Worm (Caenorhabditis elegans) whole organism, L2 larva: ENCODE measurements around the gene syx-6.

ENCODE experiments used
- C34F6.9 ChIP-seq: fragments of 150-350 bp; optimal IDR thresholded peaks from 2 replicates; lab custom pipeline; 2014; ENCODE audit warnings: missing biosample characterization, missing genetic modification characterization
- F13H6.1 ChIP-seq: sonication (generic microtip); optimal IDR thresholded peaks from 2 replicates; lab custom pipeline; 2016; ENCODE audit warnings: missing genetic modification characterization, missing compliant biosample characterization
- R02D3.7 ChIP-seq: fragments of 150-350 bp; optimal IDR thresholded peaks from 2 replicates; lab custom pipeline; 2014; ENCODE audit warnings: missing biosample characterization, missing genetic modification characterization
- Y55F3AM.14 ChIP-seq: fragments of 200-800 bp; sonication (Bioruptor generic); optimal IDR thresholded peaks from 2 replicates; lab custom pipeline; 2018; ENCODE audit warnings: mild to moderate bottlenecking, missing genetic modification characterization, missing compliant biosample characterization
- ZK546.5 ChIP-seq: sonication (generic microtip); optimal IDR thresholded peaks from 2 replicates; lab custom pipeline; 2017; ENCODE audit warnings: missing biosample characterization, missing genetic modification characterization
- alr-1 ChIP-seq: fragments of 150-350 bp; optimal IDR thresholded peaks from 2 replicates; lab custom pipeline; 2014; ENCODE audit warnings: missing biosample characterization, missing genetic modification characterization
- aly-2 ChIP-seq: fragments of 150-350 bp; optimal IDR thresholded peaks from 2 replicates; lab custom pipeline; 2014; ENCODE audit warnings: missing biosample characterization, missing genetic modification characterization
- ama-1 ChIP-seq: fragments of 150-350 bp; optimal IDR thresholded peaks from 2 replicates; lab custom pipeline; 2018; ENCODE audit warnings: inconsistent platforms
- blmp-1 ChIP-seq: sonication (generic microtip); optimal IDR thresholded peaks from 2 replicates; lab custom pipeline; 2017; ENCODE audit warnings: missing genetic modification characterization, mild to moderate bottlenecking, missing compliant biosample characterization, antibody characterized with exemption, moderate library complexity; ENCODE audit not compliant: insufficient read depth
- ceh-16 ChIP-seq: fragments of 150-350 bp; optimal IDR thresholded peaks from 2 replicates; lab custom pipeline; 2014; ENCODE audit warnings: missing biosample characterization, missing genetic modification characterization
- ceh-82 ChIP-seq: fragments of 150-350 bp; optimal IDR thresholded peaks from 2 replicates; lab custom pipeline; 2014; ENCODE audit warnings: missing biosample characterization, missing genetic modification characterization
- crh-2 ChIP-seq: sonication (generic microtip); optimal IDR thresholded peaks from 2 replicates; lab custom pipeline; 2017; ENCODE audit warnings: missing biosample characterization, missing genetic modification characterization
- dmd-4 ChIP-seq: sonication (generic microtip); optimal IDR thresholded peaks from 2 replicates; lab custom pipeline; 2017; ENCODE audit warnings: missing biosample characterization, missing genetic modification characterization
- egl-27 ChIP-seq: sonication (generic microtip); optimal IDR thresholded peaks from 3 replicates; lab custom pipeline; 2017; ENCODE audit warnings: missing biosample characterization, missing genetic modification reagents, missing genetic modification characterization
- elt-1 ChIP-seq: fragments of 150-350 bp; optimal IDR thresholded peaks from 2 replicates; lab custom pipeline; 2014; ENCODE audit warnings: missing biosample characterization, missing genetic modification characterization
- elt-3 ChIP-seq: sonication (generic microtip); optimal IDR thresholded peaks from 2 replicates; lab custom pipeline; 2017; ENCODE audit warnings: missing biosample characterization, missing genetic modification characterization
- fos-1 ChIP-seq: fragments of 150-350 bp; optimal IDR thresholded peaks from 2 replicates; lab custom pipeline; 2014; ENCODE audit warnings: missing biosample characterization, missing genetic modification characterization
- gmeb-1 ChIP-seq: fragments of 150-350 bp; optimal IDR thresholded peaks from 2 replicates; lab custom pipeline; 2014; ENCODE audit warnings: missing biosample characterization, missing genetic modification characterization
- lin-11 ChIP-seq: fragments of 150-350 bp; sonication (generic microtip); optimal IDR thresholded peaks from 2 replicates; lab custom pipeline; 2014; ENCODE audit warnings: missing biosample characterization, missing genetic modification characterization, inconsistent platforms, mixed read lengths
- lin-13 ChIP-seq: fragments of 150-350 bp; optimal IDR thresholded peaks from 2 replicates; lab custom pipeline; 2014; ENCODE audit warnings: missing biosample characterization, missing genetic modification reagents, missing genetic modification characterization
- lin-39 ChIP-seq: fragments of 150-350 bp; optimal IDR thresholded peaks from 2 replicates; lab custom pipeline; 2014; ENCODE audit warnings: missing biosample characterization, missing genetic modification reagents, missing genetic modification characterization
- lsy-2 ChIP-seq, 2 experiments: fragments of 150-350 bp in 1 of 2; sonication (generic microtip) in 1 of 2; optimal IDR thresholded peaks; 2 replicates each; lab custom pipeline; 2014 to 2017; ENCODE audit warnings: missing biosample characterization in 2 of 2, missing genetic modification characterization in 2 of 2
- mab-5 ChIP-seq: fragments of 150-350 bp; optimal IDR thresholded peaks from 2 replicates; lab custom pipeline; 2014; ENCODE audit warnings: missing biosample characterization, missing genetic modification characterization
- mbf-1 ChIP-seq: sonication (generic microtip); optimal IDR thresholded peaks from 2 replicates; lab custom pipeline; 2017; ENCODE audit warnings: missing biosample characterization, missing genetic modification characterization
- mdl-1 ChIP-seq, 2 experiments: fragments of 150-350 bp in 1 of 2; sonication (generic microtip) in 1 of 2; optimal IDR thresholded peaks; 2 replicates each; lab custom pipeline; 2017; ENCODE audit warnings: missing biosample characterization in 2 of 2, missing genetic modification characterization in 2 of 2
- nhr-10 ChIP-seq: sonication (generic microtip); optimal IDR thresholded peaks from 2 replicates; lab custom pipeline; 2017; ENCODE audit warnings: missing biosample characterization, missing genetic modification characterization
- nhr-11 ChIP-seq: fragments of 150-350 bp; optimal IDR thresholded peaks from 2 replicates; lab custom pipeline; 2014; ENCODE audit warnings: missing biosample characterization, missing genetic modification characterization
- nhr-12 ChIP-seq: fragments of 150-350 bp; optimal IDR thresholded peaks from 2 replicates; lab custom pipeline; 2014; ENCODE audit warnings: missing biosample characterization, missing genetic modification characterization
- nhr-129 ChIP-seq: fragments of 150-350 bp; optimal IDR thresholded peaks from 2 replicates; lab custom pipeline; 2014; ENCODE audit warnings: missing biosample characterization, missing genetic modification characterization
- nhr-21 ChIP-seq: fragments of 150-350 bp; optimal IDR thresholded peaks from 2 replicates; lab custom pipeline; 2014; ENCODE audit warnings: missing biosample characterization, missing genetic modification characterization
- nhr-23 ChIP-seq: fragments of 150-350 bp; optimal IDR thresholded peaks from 2 replicates; lab custom pipeline; 2014; ENCODE audit warnings: missing biosample characterization, missing genetic modification reagents, missing genetic modification characterization
- nhr-237 ChIP-seq: fragments of 150-350 bp; optimal IDR thresholded peaks from 2 replicates; lab custom pipeline; 2014; ENCODE audit warnings: missing biosample characterization, missing genetic modification characterization
- nhr-25 ChIP-seq: fragments of 150-350 bp; sonication (generic microtip); optimal IDR thresholded peaks from 3 replicates; lab custom pipeline; 2014; ENCODE audit warnings: missing biosample characterization, missing genetic modification characterization
- nhr-6 ChIP-seq: fragments of 150-350 bp; optimal IDR thresholded peaks from 2 replicates; lab custom pipeline; 2014; ENCODE audit warnings: missing biosample characterization, missing genetic modification characterization
- nhr-77 ChIP-seq: fragments of 150-350 bp; optimal IDR thresholded peaks from 2 replicates; lab custom pipeline; 2014; ENCODE audit warnings: missing biosample characterization, missing genetic modification characterization
- peb-1 ChIP-seq: fragments of 150-350 bp; optimal IDR thresholded peaks from 2 replicates; lab custom pipeline; 2014; ENCODE audit warnings: missing biosample characterization, missing genetic modification characterization
- sem-4 ChIP-seq: fragments of 150-350 bp; optimal IDR thresholded peaks from 2 replicates; lab custom pipeline; 2014; ENCODE audit warnings: missing biosample characterization, missing genetic modification reagents, missing genetic modification characterization
- skn-1 ChIP-seq: sonication (generic microtip); optimal IDR thresholded peaks from 2 replicates; lab custom pipeline; 2017; ENCODE audit warnings: missing biosample characterization, missing genetic modification characterization
- sma-3 ChIP-seq: sonication (generic microtip); optimal IDR thresholded peaks from 2 replicates; lab custom pipeline; 2016; ENCODE audit warnings: missing genetic modification reagents, missing genetic modification characterization, missing compliant biosample characterization
- sma-9 ChIP-seq, 2 experiments: fragments of 150-350 bp in 1 of 2; sonication (generic microtip) in 1 of 2; optimal IDR thresholded peaks; 2 replicates each; lab custom pipeline; 2014 to 2016; ENCODE audit warnings: missing genetic modification characterization in 2 of 2, mild to moderate bottlenecking in 1 of 2, missing biosample characterization in 1 of 2, missing compliant biosample characterization in 1 of 2, missing genetic modification reagents in 1 of 2, moderate library complexity in 1 of 2
- snpc-4 ChIP-seq: fragments of 150-350 bp; optimal IDR thresholded peaks from 2 replicates; lab custom pipeline; 2014; ENCODE audit warnings: missing biosample characterization, missing genetic modification characterization
- unc-39 ChIP-seq: fragments of 150-350 bp; optimal IDR thresholded peaks from 2 replicates; lab custom pipeline; 2014; ENCODE audit warnings: missing biosample characterization, missing genetic modification characterization
- unc-55 ChIP-seq: fragments of 150-350 bp; sonication (generic microtip); optimal IDR thresholded peaks from 3 replicates; lab custom pipeline; 2014; ENCODE audit warnings: missing biosample characterization, missing genetic modification reagents, missing genetic modification characterization
- unc-62 ChIP-seq: fragments of 150-350 bp; optimal IDR thresholded peaks from 2 replicates; lab custom pipeline; 2014; ENCODE audit warnings: missing biosample characterization, missing genetic modification reagents, missing genetic modification characterization
- zag-1 ChIP-seq: fragments of 150-350 bp; optimal IDR thresholded peaks from 2 replicates; lab custom pipeline; 2014; ENCODE audit warnings: missing biosample characterization, missing genetic modification characterization
- ztf-1 ChIP-seq: fragments of 200-800 bp; sonication (Bioruptor generic); conservative IDR thresholded peaks from 2 replicates; pipeline ENCODE4 v1.3.6; 2022; ENCODE audit warnings: missing genetic modification characterization, missing compliant biosample characterization
- ztf-11 ChIP-seq: sonication (generic microtip); optimal IDR thresholded peaks from 2 replicates; lab custom pipeline; 2017; ENCODE audit warnings: missing biosample characterization, missing genetic modification characterization
- ztf-4 ChIP-seq: fragments of 150-350 bp; optimal IDR thresholded peaks from 2 replicates; lab custom pipeline; 2014; ENCODE audit warnings: missing biosample characterization, missing genetic modification characterization

The syx-6 gene

ce11 chrX:3126979-3127378 lies 37.3 kb upstream of the syx-6 start, which contains the start of gene spc-1:
Gene spc-1 (minus strand): TSS chrX:3127079.
- TF ChIP-seq unc-62 (GFP tag; lab: Kevin White, UChicago) (no peak), nhr-11 (tag; lab: Kevin White, UChicago) (no peak), egl-27 (tag; lab: Kevin White, UChicago) (no peak), ceh-16 (tag; lab: Kevin White, UChicago) (no peak), nhr-237 (tag; lab: Kevin White, UChicago) (no peak), nhr-23 (tag; lab: Kevin White, UChicago) (no peak), ztf-11 (tag; lab: Kevin White, UChicago) (no peak), dmd-4 (tag; lab: Kevin White, UChicago) (no peak), gmeb-1 (no peak), skn-1 (tag; lab: Kevin White, UChicago) (no peak), peb-1 (tag; lab: Kevin White, UChicago) (no peak), C34F6.9 (no peak), ZK546.5 (tag; lab: Kevin White, UChicago) (no peak), mab-5 (tag; lab: Kevin White, UChicago) (no peak), F13H6.1 (no peak), alr-1 (tag; lab: Kevin White, UChicago) (no peak), mdl-1 (tag; optimal IDR thresholded peaks at IDR 0.05; lab: Kevin White, UChicago) (no peak)

DNA sequence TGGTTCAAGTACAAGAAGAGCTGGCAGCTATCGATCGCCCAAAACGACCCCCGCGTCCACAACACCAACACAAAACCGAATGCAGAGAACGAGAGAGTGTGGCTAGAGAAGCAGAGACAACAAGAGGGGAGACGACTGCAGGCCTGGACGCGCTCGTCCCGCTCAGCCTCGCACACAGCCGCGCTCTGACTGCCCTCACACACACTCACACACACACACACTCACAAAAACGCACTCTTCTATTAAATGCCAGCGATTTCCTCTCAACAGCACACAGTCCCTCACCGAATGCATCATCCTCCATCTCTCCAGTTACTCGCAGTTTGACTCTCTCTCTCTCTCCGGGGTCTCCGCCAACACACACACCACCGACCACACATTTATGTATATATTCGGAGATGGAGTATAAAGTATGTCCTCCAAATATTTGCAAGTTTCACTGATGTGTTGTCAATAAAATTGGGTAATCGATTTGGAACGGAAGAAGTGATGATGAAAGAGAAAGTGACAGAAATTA lies 36.6 kb upstream of the syx-6 start:
- TF ChIP-seq mab-5 (tag; lab: Kevin White, UChicago) (peak; percentile 85), sma-9 (GFP tag; optimal IDR thresholded peaks at IDR 0.05; lab: Kevin White, UChicago) (peak; percentile 87), sma-9 (tag; optimal IDR thresholded peaks at IDR 0.05; lab: Kevin White, UChicago) (no peak), lin-11 (peak; percentile 91), sem-4 (tag; lab: Kevin White, UChicago) (peak; percentile 92), R02D3.7 (tag; lab: Kevin White, UChicago) (no peak), aly-2 (tag; lab: Kevin White, UChicago) (no peak), unc-39 (tag; lab: Kevin White, UChicago) (peak; percentile 92), elt-3 (no peak), fos-1 (peak; percentile 97), nhr-129 (peak; percentile 98), ztf-1 (GFP tag; lab: Robert Waterston, UW) (no peak), skn-1 (tag; lab: Kevin White, UChicago) (no peak), alr-1 (tag; lab: Kevin White, UChicago) (no peak), unc-55 (GFP tag; lab: Kevin White, UChicago) (peak; percentile 98), ama-1 (peak; percentile 10), mbf-1 (tag; lab: Kevin White, UChicago) (no peak), nhr-237 (tag; lab: Kevin White, UChicago) (peak; percentile 21), unc-62 (GFP tag; lab: Kevin White, UChicago) (no peak), lin-39 (tag; lab: Kevin White, UChicago) (peak; percentile 71), sma-3 (GFP tag; lab: Kevin White, UChicago) (peak; percentile 92), nhr-11 (tag; lab: Kevin White, UChicago) (no peak), C34F6.9 (peak; percentile 95), nhr-10 (no peak), Y55F3AM.14 (GFP tag; lab: Kevin White, UChicago) (peak; percentile 93), zag-1 (peak; percentile 91), nhr-6 (tag; lab: Kevin White, UChicago) (peak; percentile 91), F13H6.1 (peak; percentile 98), crh-2 (tag; lab: Kevin White, UChicago) (peak; percentile 96), ztf-11 (tag; lab: Kevin White, UChicago) (peak; percentile 9), lin-13 (GFP tag; lab: Kevin White, UChicago) (peak; percentile 84), blmp-1 (tag; lab: Kevin White, UChicago) (peak; percentile 90), elt-1 (tag; lab: Kevin White, UChicago) (no peak), gmeb-1 (peak; percentile 56), nhr-21 (tag; lab: Kevin White, UChicago) (peak; percentile 85), lsy-2 (tag; optimal IDR thresholded peaks at IDR 0.05; lab: Kevin White, UChicago) (peak; percentile 78 to 88), ZK546.5 (tag; lab: Kevin White, UChicago) (no peak), nhr-25 (peak; percentile 93), peb-1 (tag; lab: Kevin White, UChicago) (peak; percentile 44), snpc-4 (peak; percentile 82), egl-27 (tag; lab: Kevin White, UChicago) (peak; percentile 95), nhr-77 (tag; lab: Kevin White, UChicago) (peak; percentile 9), mdl-1 (tag; optimal IDR thresholded peaks at IDR 0.05; lab: Kevin White, UChicago) (peak; percentile 67 to 87), ceh-16 (tag; lab: Kevin White, UChicago) (peak; percentile 77), nhr-12 (tag; lab: Kevin White, UChicago) (no peak), ceh-82 (tag; lab: Kevin White, UChicago) (peak; percentile 55), ztf-4 (tag; lab: Kevin White, UChicago) (peak; percentile 87), dmd-4 (tag; lab: Kevin White, UChicago) (no peak), nhr-23 (tag; lab: Kevin White, UChicago) (no peak)
